Worm (Caenorhabditis elegans): ENCODE results near the gene F35C11.7.

DNA sequence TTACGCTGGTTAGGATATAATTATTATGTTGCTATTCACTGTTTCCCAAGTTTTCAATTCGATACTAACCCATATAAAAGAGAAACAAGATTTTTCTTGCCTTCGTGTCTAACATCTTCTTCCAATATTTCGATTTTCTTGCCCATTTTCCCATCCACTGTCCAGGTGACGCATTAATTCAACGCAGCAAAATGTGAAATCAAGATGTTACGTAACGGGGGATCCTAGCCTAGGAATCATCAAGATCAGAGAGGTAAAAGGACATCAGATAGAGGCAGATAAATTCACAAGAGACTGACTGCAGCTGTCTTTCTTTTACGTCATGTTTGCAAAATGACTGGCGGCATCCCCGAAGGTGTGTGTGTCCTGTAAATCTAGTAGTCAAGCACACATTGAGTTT is 31.5 kb upstream of the F35C11.7 start:
- TF ChIP-seq pha-4 (tag; optimal IDR thresholded peaks at IDR 0.05) (no peak), zip-8 (tag; optimal IDR thresholded peaks at IDR 0.05) (peak; percentile 60), elt-3 (tag; optimal IDR thresholded peaks at IDR 0.05) (no peak), nhr-237 (tag; optimal IDR thresholded peaks at IDR 0.05) (no peak), drap-1 (GFP tag; optimal IDR thresholded peaks at IDR 0.05) (no peak), ztf-11 (tag; optimal IDR thresholded peaks at IDR 0.05) (no peak), unc-62 (GFP tag; optimal IDR thresholded peaks at IDR 0.05) (no peak), lin-13 (tag; optimal IDR thresholded peaks at IDR 0.05) (no peak), nhr-28 (tag; optimal IDR thresholded peaks at IDR 0.05) (no peak), sem-2 (GFP tag; optimal IDR thresholded peaks at IDR 0.05) (no peak), mep-1 (tag; optimal IDR thresholded peaks at IDR 0.05) (no peak), nhr-76 (tag; optimal IDR thresholded peaks at IDR 0.05) (no peak), bed-3 (GFP tag; optimal IDR thresholded peaks at IDR 0.05) (no peak), ceh-39 (tag; optimal IDR thresholded peaks at IDR 0.05) (no peak)

Measured in whole organism, mixed stage, embryonic.